Fruit fly (Drosophila melanogaster) whole organism, larva: ENCODE results near the gene CG1622.

Experiments
- noc ChIP-seq: fragments of 200-800 bp; sonication (Bioruptor generic); optimal IDR thresholded peaks from 3 replicates; lab custom pipeline; 2019; ENCODE audit warnings: missing biosample characterization, mild to moderate bottlenecking, missing genetic modification characterization, moderate library complexity

The CG1622 gene

DNA sequence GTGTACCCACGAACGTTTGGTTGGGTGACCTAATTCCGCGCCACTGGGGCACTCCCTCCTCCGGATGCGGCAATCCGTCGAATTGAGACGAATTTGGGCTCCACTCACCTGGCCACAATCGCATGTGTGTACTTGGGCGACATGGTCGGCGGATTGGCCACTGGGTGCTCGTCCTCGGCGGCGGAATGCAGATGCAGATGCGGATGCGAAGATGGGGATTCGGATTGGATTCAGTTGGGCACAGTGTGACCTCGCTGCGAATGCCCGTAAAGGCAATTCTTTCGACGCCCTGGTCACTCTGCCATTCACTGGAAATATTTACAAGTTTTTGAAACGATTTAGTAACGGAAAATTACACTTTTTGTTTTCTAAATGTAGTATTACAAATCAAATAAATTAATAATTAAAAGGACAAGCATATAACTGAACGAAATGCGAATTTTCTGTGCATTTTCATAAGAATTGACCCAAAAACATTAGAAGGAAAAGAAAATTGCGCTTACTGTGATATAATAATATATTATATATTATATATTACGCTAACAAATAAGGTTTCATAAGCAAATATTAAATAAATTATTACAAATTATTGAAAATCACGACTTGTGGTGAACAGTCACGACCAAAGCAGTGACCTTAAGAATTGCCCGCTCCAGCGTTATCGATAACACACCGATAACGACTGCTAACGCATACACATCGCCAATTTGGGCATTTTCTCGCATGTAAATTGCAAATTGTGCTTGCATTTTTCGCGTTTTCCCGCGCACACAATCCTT, at the start of gene CG1622:
Gene CG1622 (plus strand): TSS at position 678 of the 779 bp plus-strand sequence.
- TF ChIP-seq noc (tag; lab: Kevin White, UChicago): no peak

DNA sequence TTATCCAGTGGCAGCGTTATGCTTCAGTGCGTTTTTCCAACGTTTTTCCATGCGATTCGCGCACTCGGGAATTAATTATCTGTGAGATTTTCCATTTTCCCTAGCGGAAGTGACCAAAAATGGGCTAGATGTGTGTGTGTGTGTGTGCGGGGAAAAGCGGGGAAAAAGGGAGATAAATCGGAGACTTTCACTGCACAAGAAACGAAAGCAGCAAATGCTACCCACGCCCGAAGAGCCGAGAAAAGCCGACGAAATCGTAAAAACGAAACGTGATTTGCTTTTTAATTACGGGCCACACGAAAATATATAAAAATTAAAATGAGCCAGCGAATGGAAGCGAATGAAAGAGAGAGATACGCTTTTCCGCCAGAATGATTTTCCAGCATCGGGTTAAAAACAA, 49.1 kb upstream of the CG1622 start:
- TF ChIP-seq noc (tag; lab: Kevin White, UChicago): no peak

DNA sequence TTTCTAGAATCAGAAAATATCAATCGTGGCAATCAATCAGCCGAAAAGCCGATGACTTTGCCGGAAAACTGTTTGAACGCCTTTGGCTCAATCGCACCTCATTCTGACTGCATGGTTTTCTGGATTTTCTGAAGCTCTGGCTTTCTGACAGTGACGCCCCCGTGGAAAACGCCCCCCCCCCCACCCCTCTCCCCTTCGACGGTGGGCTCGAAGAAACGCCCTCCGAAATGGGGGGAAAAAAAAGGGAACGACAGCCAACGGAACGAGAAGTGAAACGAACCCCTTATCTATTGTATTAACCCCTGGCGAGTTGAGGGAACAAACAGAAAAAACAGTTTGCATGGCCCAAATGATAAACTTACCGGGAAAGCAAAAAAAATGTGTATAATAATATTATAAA, 48.4 kb upstream of the CG1622 start:
- TF ChIP-seq noc (tag; lab: Kevin White, UChicago): no peak

DNA sequence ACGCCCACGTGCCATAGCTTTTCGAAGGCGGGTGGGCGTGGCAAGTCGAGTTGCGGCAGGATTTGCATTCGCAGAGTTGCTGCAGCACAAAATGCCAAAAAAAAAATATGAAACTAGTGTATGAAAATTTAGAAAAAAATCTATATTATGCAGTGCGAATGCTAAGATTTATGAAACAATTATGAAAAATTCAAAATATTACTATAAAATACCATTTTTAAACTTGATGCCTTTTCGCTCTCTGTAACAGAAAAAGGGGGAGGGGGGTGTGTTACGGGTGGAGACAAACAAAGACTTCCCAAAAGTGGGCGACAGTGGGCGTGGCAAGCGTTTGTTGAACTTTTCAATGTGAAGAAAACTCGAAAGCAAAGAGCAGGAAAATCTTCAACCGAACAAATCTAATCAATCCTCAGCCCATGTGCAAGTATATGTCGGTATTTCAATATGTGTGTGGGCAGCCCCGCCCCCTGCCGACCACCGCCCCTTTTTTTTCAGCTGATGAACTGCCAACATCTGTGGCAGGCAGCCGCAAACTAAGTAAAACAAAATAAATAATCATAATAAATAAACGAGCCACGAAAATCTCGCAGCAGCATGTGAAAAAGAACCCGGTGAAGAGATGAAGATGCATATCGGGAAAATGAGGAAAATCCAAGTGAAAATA, 47.0 kb upstream of the CG1622 start:
- no peak for TF ChIP-seq noc (tag; lab: Kevin White, UChicago)

DNA sequence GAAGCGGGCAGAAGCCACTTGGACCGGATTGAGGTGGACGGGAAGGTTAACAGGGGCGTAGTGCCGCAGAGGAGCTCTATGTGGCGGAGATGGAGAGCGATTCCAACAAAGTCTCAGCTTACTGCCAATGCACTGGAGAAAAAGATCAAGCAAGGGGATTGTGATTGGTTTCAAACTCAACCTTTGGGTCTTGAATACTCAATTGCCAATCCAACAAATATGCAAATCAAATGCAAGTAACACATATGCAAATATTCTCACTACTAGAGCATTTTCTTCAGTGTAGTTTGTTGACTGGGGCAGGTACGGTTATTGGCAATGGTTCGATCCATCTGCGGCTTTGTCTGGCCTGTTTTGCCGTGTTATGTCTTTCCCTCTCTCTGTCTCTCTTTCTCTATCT, 45.6 kb upstream of the CG1622 start:
- peak; percentile 86 for TF ChIP-seq noc (tag; lab: Kevin White, UChicago)

DNA sequence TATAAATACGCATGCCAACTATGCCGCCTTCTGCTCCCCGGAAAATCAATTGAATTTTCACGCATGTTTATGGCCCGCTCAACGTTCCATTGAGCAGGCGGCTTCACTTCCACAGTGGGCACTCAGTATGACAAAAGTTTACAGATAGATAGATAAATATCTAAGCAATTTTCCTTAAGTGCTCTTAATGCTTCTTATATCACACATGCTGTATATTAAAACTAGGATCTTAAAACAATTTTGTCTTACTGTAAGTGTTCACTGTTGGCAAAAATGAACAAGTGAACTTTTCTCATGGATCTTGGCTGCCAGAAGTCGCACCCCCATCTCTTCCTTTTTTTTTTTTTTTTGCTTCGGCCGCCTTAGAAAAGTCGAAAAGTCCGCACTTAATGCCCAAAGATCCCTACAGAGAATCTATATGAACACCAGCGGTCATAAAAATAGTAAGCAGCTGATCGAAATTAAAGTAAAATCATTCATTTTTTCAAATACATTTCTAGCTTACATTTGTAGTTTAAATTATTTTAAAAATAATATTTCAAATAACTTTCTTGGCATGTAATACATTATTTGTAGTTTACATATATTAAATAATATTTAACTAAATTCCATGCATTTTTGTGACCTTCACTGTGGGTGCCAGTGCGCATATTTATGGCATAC, 43.7 kb upstream of the CG1622 start:
- peak; percentile 1 for TF ChIP-seq noc (tag; lab: Kevin White, UChicago)

DNA sequence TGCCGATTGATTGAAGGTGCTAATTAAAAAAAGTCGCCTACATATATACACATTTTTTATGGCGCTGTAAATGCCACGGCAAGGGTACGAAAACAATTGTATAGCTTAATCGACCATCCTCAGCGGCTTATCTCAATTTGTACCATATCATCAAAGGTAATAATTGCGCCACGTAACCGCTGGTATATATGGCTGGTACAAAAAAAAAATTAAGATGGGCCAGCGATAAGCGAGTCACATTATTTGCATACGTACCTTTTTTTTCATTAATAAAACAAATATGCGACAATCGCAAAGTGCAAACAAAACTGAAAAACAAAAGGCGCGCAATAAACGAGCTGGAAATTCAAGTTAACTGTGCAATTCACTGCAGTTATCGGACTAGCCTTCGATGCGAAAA, 42.4 kb upstream of the CG1622 start:
- TF ChIP-seq noc (tag; lab: Kevin White, UChicago): no peak

DNA sequence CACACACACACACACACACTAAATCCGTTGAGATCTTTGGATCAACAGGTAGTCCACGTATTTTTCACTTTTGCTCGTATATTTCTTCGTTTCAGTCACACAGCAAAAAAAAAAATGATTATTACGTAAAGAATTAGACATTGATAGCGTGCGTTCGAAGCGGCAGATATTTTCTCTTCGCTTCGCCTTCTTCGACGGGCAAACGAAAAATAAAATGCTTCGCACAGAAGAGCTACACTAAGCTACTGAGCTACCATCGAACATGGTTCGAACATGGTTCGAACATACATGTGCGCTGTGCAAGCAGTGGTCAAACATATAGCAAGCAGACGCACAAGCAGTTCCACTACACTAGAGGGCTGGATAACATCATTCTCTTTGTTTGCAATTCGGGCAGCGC, 39.9 kb upstream of the CG1622 start:
- TF ChIP-seq noc (tag; lab: Kevin White, UChicago): no peak

DNA sequence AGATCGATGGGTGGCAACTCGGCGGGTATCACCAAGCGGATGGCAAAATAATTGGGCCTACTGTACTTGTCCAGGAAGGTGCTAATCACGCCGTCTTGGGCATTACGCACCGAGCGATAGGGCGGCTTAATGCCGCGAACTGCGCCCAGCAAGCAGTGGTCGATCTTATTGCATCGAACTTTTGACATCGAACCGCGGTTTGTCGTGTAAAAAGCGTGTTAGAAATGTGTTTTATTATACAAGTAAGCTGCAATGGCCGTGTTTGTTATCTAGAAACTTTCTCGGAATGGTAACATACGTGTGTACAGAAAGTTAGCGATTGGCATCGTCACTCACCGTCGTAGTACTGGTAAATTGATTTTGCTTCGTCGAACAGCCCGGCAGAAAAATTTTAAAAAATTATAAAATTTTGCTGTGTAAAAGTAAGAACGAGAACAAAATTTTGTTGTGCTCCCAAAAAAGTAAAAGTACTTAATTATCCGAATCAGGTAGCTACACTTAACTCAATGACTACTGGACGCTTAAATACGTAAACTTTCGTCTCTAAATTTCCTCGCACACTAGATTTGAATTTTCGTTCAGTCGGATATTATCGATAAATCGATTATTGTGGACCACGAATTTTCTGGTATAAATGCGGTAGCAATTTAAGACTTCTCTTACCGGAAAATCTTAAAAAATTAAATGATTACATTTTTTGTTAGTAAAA, 38.7 kb upstream of the CG1622 start, which contains the start of the genes mew and CG15742:
Gene mew (minus strand): TSS at position 443 of the 709 bp plus-strand sequence.
Gene CG15742 (minus strand): TSS at position 448 of the 709 bp plus-strand sequence.
- no peak for TF ChIP-seq noc (tag; lab: Kevin White, UChicago)

DNA sequence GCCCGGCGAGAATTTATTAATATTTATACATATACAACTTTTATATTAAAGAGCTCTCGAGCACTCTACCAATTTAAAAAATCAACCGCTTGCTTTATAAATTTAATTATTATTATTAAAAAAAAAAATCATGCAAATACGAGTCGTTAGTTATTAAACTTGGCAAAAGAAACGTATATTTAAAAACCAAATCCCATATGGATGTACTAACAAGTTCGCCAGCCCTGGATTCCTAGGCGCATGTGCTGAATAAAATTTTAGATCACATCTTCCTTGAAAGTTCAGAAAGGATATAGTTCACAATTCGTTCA, 38.2 kb upstream of the CG1622 start, which contains the start of gene comt:
Gene comt (plus strand): TSS at position 265 of the 311 bp plus-strand sequence.
- TF ChIP-seq noc (tag; lab: Kevin White, UChicago): no peak

DNA sequence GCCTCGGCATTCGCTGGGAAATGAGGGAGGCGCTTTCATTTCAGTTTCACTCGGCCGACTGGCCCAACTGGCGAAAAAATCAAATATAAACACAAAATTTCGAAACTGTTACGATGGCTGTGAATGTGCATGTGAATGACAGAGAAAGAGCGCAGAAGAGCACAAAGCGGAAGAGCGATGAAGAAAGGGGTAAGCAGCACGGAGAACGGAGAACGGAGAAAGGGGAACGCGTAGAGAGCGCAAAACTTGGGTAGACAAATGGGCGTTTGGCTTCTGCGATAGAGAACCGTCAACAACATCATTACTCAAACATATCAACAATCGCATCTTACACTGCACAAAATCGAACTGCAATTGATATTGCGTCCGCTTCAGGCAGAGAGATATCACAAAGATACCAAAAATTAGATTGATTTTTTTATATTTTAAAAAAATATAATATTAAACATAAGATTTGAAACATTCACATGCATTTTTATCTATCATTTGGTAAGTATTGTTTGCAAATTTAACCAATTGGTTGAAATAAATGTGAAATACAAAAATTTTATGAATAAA, 24.1 kb upstream of the CG1622 start:
- TF ChIP-seq noc (tag; lab: Kevin White, UChicago): no peak

DNA sequence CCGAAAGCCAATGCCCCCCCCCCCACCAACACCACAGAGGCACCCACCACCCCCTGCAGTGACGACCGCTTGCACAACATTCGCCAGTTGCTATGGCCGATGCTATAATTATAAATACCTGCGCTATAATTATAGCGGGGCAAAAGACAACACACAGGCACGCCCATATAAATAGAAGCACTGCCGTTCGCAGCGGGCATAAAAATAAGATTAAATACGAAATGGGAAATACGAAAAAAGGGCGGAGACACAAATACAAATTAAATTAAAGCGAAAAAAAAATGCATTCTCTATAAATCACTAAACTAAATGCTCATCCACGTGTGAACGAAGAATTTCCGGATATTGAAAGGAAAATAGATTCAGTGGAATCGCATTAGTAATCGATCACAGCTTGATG, 23.5 kb upstream of the CG1622 start:
- TF ChIP-seq noc (tag; lab: Kevin White, UChicago): no peak

DNA sequence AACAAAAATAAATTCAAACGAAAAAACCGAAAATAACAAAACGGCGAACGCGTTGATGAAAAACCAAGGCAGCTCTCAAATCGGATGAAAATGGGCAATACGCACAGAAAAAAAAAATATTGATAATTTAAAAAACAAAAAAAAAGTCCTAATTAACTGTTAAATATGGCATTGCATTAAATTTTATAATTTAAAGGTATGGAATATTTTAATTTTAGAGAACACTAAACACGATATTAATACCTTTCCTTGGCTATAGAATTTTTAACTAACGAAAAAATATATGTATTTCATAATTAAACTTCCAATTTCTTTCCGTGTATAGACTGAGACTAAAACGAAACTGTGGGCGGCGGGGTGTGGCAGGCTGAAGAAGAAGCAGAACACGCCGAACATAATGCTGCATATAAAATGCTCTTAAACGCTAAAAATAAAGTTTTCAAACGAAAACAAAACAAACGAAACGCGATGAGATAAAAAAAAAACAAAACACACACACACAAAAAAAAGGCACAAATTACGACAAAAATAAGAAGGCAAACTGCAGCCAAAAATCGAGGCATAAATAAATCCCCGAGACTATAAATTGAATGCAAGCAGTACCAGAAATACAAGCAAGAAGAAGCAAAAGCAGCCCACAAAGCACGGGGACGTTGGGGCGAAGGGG, 22.3 kb upstream of the CG1622 start:
- peak; percentile 25 for TF ChIP-seq noc (tag; lab: Kevin White, UChicago)

DNA sequence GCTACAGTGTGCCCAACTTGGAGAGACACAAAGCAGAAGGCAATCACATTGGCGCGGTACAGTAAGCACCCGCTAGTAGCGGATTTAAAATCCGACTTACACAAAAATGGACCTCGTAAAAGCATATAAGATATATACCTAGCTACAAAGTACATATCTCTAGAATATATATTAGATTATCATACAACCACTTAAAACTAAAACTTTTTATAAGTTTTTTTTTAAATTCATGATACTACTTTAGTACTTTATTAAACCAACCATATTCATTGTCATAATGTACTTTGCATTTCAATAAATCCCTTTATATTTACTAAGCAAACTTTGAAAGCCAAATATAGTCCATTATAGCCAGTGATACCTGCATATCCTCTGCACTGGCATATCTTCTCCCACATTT, 21.7 kb upstream of the CG1622 start:
- peak; percentile 66 for TF ChIP-seq noc (tag; lab: Kevin White, UChicago)

DNA sequence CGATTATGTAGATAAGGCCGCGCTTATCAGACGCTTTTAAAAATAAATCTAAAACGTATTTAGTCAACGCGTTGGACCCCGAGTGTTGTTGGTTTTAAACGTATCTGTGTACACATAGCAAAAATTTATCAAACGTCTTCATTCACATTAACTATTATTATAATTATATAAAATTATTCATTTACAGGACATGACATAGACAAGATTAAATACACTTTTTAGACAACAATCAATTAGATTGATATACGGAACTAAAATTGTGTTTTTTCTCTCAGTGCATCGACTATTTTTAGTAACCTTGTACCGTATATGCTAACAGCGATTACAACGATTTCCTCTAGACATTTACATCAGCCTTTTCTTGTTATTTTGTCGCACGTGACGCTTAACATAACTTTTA, 20.2 kb upstream of the CG1622 start:
- peak; percentile 85 for TF ChIP-seq noc (tag; lab: Kevin White, UChicago)
